Fruit fly (Drosophila melanogaster) whole organism, embryonic: Measurements from ENCODE around the gene CG9372.

ENCODE experiments used
- Aef1 ChIP-seq: fragments of 200-800 bp; sonication (Bioruptor generic); IDR thresholded peaks from 3 replicates; pipeline ENCODE4 v1.3.6; 2022; ENCODE audit warnings: missing biosample characterization, missing genetic modification characterization
- BtbVII ChIP-seq: fragments of 200-800 bp; sonication (Bioruptor generic); optimal IDR thresholded peaks from 3 replicates; lab custom pipeline; 2017; ENCODE audit warnings: missing biosample characterization, mild to moderate bottlenecking, missing genetic modification characterization
- CG12299 ChIP-seq: fragments of 200-800 bp; sonication (Bioruptor generic); optimal IDR thresholded peaks from 2 replicates; lab custom pipeline; 2018; ENCODE audit warnings: missing biosample characterization, mild to moderate bottlenecking, missing genetic modification characterization
- CG12769 ChIP-seq: fragments of 200-800 bp; sonication (Bioruptor generic); optimal IDR thresholded peaks from 2 replicates; lab custom pipeline; 2019; ENCODE audit warnings: missing biosample characterization, mild to moderate bottlenecking, missing genetic modification characterization, moderate library complexity
- CG13424 ChIP-seq: fragments of 200-800 bp; sonication (Bioruptor generic); optimal IDR thresholded peaks from 2 replicates; lab custom pipeline; 2019; ENCODE audit warnings: missing biosample characterization, mild to moderate bottlenecking, missing genetic modification characterization, moderate library complexity
- CG15601 ChIP-seq: fragments of 200-800 bp; sonication (Bioruptor generic); optimal IDR thresholded peaks from 3 replicates; lab custom pipeline; 2019; ENCODE audit warnings: missing biosample characterization, mild to moderate bottlenecking, missing genetic modification characterization, moderate library complexity
- CG17612 ChIP-seq: fragments of 200-800 bp; sonication (Bioruptor generic); IDR thresholded peaks from 2 replicates; pipeline ENCODE4 v1.3.6; 2022; ENCODE audit warnings: missing biosample characterization, missing genetic modification characterization
- CG2120 ChIP-seq: fragments of 200-800 bp; sonication (Bioruptor generic); optimal IDR thresholded peaks from 3 replicates; lab custom pipeline; 2016; ENCODE audit warnings: missing biosample characterization, missing genetic modification characterization
- CG2875 ChIP-seq: fragments of 200-800 bp; sonication (Bioruptor generic); optimal IDR thresholded peaks from 2 replicates; lab custom pipeline; 2017; ENCODE audit warnings: missing biosample characterization, mild to moderate bottlenecking, missing genetic modification characterization, missing genetic modification reagents
- CG31365 ChIP-seq: fragments of 200-800 bp; sonication (Bioruptor generic); optimal IDR thresholded peaks from 2 replicates; lab custom pipeline; 2018; ENCODE audit warnings: missing biosample characterization, mild to moderate bottlenecking, missing genetic modification characterization
- CG3995 ChIP-seq: fragments of 200-800 bp; sonication (Bioruptor generic); optimal IDR thresholded peaks from 3 replicates; lab custom pipeline; 2016; ENCODE audit warnings: missing biosample characterization, missing genetic modification characterization
- CG4730 ChIP-seq: fragments of 200-800 bp; sonication (Bioruptor generic); IDR thresholded peaks from 2 replicates; pipeline ENCODE4 v1.3.6; 2022; ENCODE audit warnings: missing biosample characterization, missing genetic modification characterization
- CG5180 ChIP-seq: fragments of 200-800 bp; sonication (Bioruptor generic); optimal IDR thresholded peaks from 3 replicates; lab custom pipeline; 2017; ENCODE audit warnings: missing biosample characterization, missing genetic modification characterization, mild to moderate bottlenecking, moderate library complexity, missing genetic modification reagents
- CG8765 ChIP-seq: fragments of 200-800 bp; sonication (Bioruptor generic); IDR thresholded peaks from 2 replicates; pipeline ENCODE4 v1.3.6; 2022; ENCODE audit warnings: missing biosample characterization, missing genetic modification characterization
- CG8924 ChIP-seq: fragments of 200-800 bp; optimal IDR thresholded peaks from 3 replicates; lab custom pipeline; 2019; ENCODE audit warnings: missing biosample characterization, mild to moderate bottlenecking, missing genetic modification characterization, moderate library complexity
- HLH54F ChIP-seq: fragments of 200-800 bp; sonication (Bioruptor generic); optimal IDR thresholded peaks from 3 replicates; lab custom pipeline; 2016; ENCODE audit warnings: missing biosample characterization, missing genetic modification characterization
- Hmr ChIP-seq: fragments of 200-800 bp; sonication (Bioruptor generic); optimal IDR thresholded peaks from 3 replicates; lab custom pipeline; 2017; ENCODE audit warnings: mild to moderate bottlenecking, missing biosample characterization, missing genetic modification reagents, missing genetic modification characterization
- Hr3 ChIP-seq: fragments of 200-800 bp; sonication (Bioruptor generic); optimal IDR thresholded peaks from 3 replicates; lab custom pipeline; 2016; ENCODE audit warnings: missing biosample characterization, missing genetic modification characterization
- Hr39 ChIP-seq: fragments of >200 bp; optimal IDR thresholded peaks from 2 replicates; lab custom pipeline; 2017
- Jarid2 ChIP-seq: fragments of 200-800 bp; sonication (Bioruptor generic); optimal IDR thresholded peaks from 3 replicates; lab custom pipeline; 2017; ENCODE audit warnings: mild to moderate bottlenecking, missing biosample characterization, missing genetic modification reagents, missing genetic modification characterization
- MBD-R2 ChIP-seq: fragments of 200-800 bp; sonication (Bioruptor generic); IDR thresholded peaks from 2 replicates; pipeline ENCODE4 v1.3.6; 2022; ENCODE audit warnings: missing biosample characterization, missing genetic modification characterization
- Mes4 ChIP-seq: fragments of 200-800 bp; sonication (Bioruptor generic); optimal IDR thresholded peaks from 2 replicates; lab custom pipeline; 2016; ENCODE audit warnings: missing biosample characterization, missing genetic modification characterization
- Myb ChIP-seq: fragments of 200-800 bp; sonication (Bioruptor generic); optimal IDR thresholded peaks from 2 replicates; lab custom pipeline; 2016; ENCODE audit warnings: missing biosample characterization, missing genetic modification characterization
- Ravus ChIP-seq: fragments of 200-800 bp; sonication (Bioruptor generic); IDR thresholded peaks from 2 replicates; pipeline ENCODE4 v1.3.6; 2022; ENCODE audit warnings: missing biosample characterization, missing genetic modification characterization
- Scr ChIP-seq: fragments of 200-800 bp; sonication (Bioruptor generic); IDR thresholded peaks from 2 replicates; pipeline ENCODE4 v1.3.6; 2022; ENCODE audit warnings: missing biosample characterization, missing genetic modification characterization; ENCODE audit not compliant: partially characterized antibody
- Taf1 ChIP-seq: fragments of 200-800 bp; sonication (Bioruptor generic); IDR thresholded peaks from 2 replicates; pipeline ENCODE4 v1.3.6; 2022; ENCODE audit warnings: missing biosample characterization, missing genetic modification characterization
- aop ChIP-seq: fragments of 200-800 bp; sonication (Bioruptor generic); IDR thresholded peaks from 2 replicates; pipeline ENCODE4 v1.3.6; 2022; ENCODE audit warnings: missing biosample characterization, missing genetic modification characterization
- chinmo ChIP-seq: fragments of 200-800 bp; sonication (Bioruptor generic); IDR thresholded peaks from 4 replicates; pipeline ENCODE4 v1.3.6; 2022; ENCODE audit warnings: missing biosample characterization, missing genetic modification characterization; ENCODE audit not compliant: partially characterized antibody
- crp ChIP-seq, 2 experiments: fragments of 200-800 bp; sonication (Bioruptor generic); optimal IDR thresholded peaks; 2 replicates in 1 of 2; 3 replicates in 1 of 2; lab custom pipeline; 2017; ENCODE audit warnings: missing biosample characterization in 2 of 2, missing genetic modification characterization in 2 of 2, mild to moderate bottlenecking in 1 of 2, moderate library complexity in 1 of 2
- en ChIP-seq: fragments of 200-800 bp; sonication (Bioruptor generic); optimal IDR thresholded peaks from 2 replicates; lab custom pipeline; 2016; ENCODE audit warnings: missing biosample characterization, missing genetic modification characterization
- eve ChIP-seq, 2 experiments: fragments of >200 bp; optimal IDR thresholded peaks; 2 replicates each; lab custom pipeline; 2017; ENCODE audit warnings: missing biosample characterization in 2 of 2, missing genetic modification characterization in 2 of 2
- fd3F ChIP-seq: fragments of 200-800 bp; sonication (Bioruptor generic); optimal IDR thresholded peaks from 2 replicates; lab custom pipeline; 2018; ENCODE audit warnings: missing biosample characterization, mild to moderate bottlenecking, missing genetic modification characterization, moderate library complexity
- grn ChIP-seq: fragments of 200-800 bp; sonication (Bioruptor generic); optimal IDR thresholded peaks from 3 replicates; lab custom pipeline; 2017; ENCODE audit warnings: missing biosample characterization, missing genetic modification characterization
- h ChIP-seq: fragments of >200 bp; optimal IDR thresholded peaks from 2 replicates; lab custom pipeline; 2017
- her ChIP-seq: fragments of 200-800 bp; sonication (Bioruptor generic); optimal IDR thresholded peaks from 2 replicates; lab custom pipeline; 2016; ENCODE audit warnings: missing biosample characterization, missing genetic modification characterization
- inv ChIP-seq: fragments of 200-800 bp; sonication (Bioruptor generic); IDR thresholded peaks from 2 replicates; pipeline ENCODE4 v1.3.6; 2022; ENCODE audit warnings: missing biosample characterization, missing genetic modification characterization; ENCODE audit not compliant: partially characterized antibody
- maf-S ChIP-seq: fragments of 200-800 bp; sonication (Bioruptor generic); optimal IDR thresholded peaks from 2 replicates; lab custom pipeline; 2016; ENCODE audit warnings: missing biosample characterization, missing genetic modification characterization
- mld ChIP-seq: fragments of 200-800 bp; sonication (Bioruptor generic); IDR thresholded peaks from 3 replicates; pipeline ENCODE4 v1.3.6; 2022; ENCODE audit warnings: missing biosample characterization, missing genetic modification characterization; ENCODE audit not compliant: partially characterized antibody
- nau ChIP-seq: fragments of 200-800 bp; sonication (Bioruptor generic); optimal IDR thresholded peaks from 3 replicates; lab custom pipeline; 2017; ENCODE audit warnings: missing biosample characterization, mild to moderate bottlenecking, missing genetic modification characterization, missing genetic modification reagents
- nom ChIP-seq: fragments of 200-800 bp; sonication (Bioruptor generic); optimal IDR thresholded peaks from 2 replicates; lab custom pipeline; 2017; ENCODE audit warnings: missing biosample characterization, missing genetic modification characterization, mild to moderate bottlenecking, moderate library complexity, missing genetic modification reagents
- oc ChIP-seq: fragments of 200-800 bp; sonication (Bioruptor generic); optimal IDR thresholded peaks from 2 replicates; lab custom pipeline; 2018; ENCODE audit warnings: missing biosample characterization, mild to moderate bottlenecking, missing genetic modification characterization, moderate library complexity
- odd ChIP-seq: fragments of 200-800 bp; sonication (Bioruptor generic); optimal IDR thresholded peaks from 2 replicates; lab custom pipeline; 2017; ENCODE audit warnings: missing biosample characterization, mild to moderate bottlenecking, missing genetic modification characterization
- phol ChIP-seq: fragments of 200-800 bp; sonication (Bioruptor generic); optimal IDR thresholded peaks from 3 replicates; lab custom pipeline; 2018; ENCODE audit warnings: missing biosample characterization, mild to moderate bottlenecking, missing genetic modification characterization, moderate library complexity
- psq ChIP-seq: fragments of 200-800 bp; sonication (Bioruptor generic); optimal IDR thresholded peaks from 2 replicates; lab custom pipeline; 2017; ENCODE audit warnings: missing biosample characterization, missing genetic modification characterization
- sens-2 ChIP-seq: fragments of 200-800 bp; sonication (Bioruptor generic); IDR thresholded peaks from 2 replicates; pipeline ENCODE4 v1.3.6; 2022; ENCODE audit warnings: missing biosample characterization, missing genetic modification characterization
- slou ChIP-seq: fragments of 200-800 bp; sonication (Bioruptor generic); optimal IDR thresholded peaks from 3 replicates; lab custom pipeline; 2016; ENCODE audit warnings: missing biosample characterization, missing genetic modification characterization
- sug ChIP-seq: fragments of 200-800 bp; optimal IDR thresholded peaks from 2 replicates; lab custom pipeline; 2019; ENCODE audit warnings: missing biosample characterization, mild to moderate bottlenecking, missing genetic modification characterization, moderate library complexity
- twi ChIP-seq: fragments of 200-800 bp; optimal IDR thresholded peaks from 2 replicates; lab custom pipeline; 2019; ENCODE audit warnings: missing biosample characterization, mild to moderate bottlenecking, missing genetic modification characterization, moderate library complexity
- unc-4 ChIP-seq: fragments of 200-800 bp; sonication (Bioruptor generic); IDR thresholded peaks from 2 replicates; pipeline ENCODE4 v1.3.6; 2022; ENCODE audit warnings: missing biosample characterization, missing genetic modification characterization; ENCODE audit not compliant: partially characterized antibody
- zfh1 ChIP-seq: fragments of 200-800 bp; sonication (Bioruptor generic); IDR thresholded peaks from 3 replicates; pipeline ENCODE4 v1.3.6; 2022; ENCODE audit warnings: missing biosample characterization, missing genetic modification characterization

CG9372 gene

DNA sequence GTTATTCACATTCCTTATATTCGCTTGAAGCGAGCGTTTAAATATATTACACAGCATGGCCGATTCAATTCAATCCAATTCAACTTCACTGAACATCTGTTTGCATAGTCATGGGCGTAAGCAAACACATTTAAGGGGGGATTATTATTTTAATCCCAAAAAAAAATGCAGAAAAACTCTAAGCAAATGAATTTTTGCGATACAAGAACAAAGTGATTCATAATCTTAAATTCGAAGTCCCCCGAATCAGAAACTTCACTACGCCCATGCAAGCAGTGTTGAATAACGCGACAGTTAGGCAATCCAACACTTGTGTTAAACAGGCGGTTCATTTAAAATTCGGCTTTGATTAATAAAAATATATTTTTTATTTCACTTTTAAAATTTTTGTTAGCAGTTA lies 15.6 kb upstream of the CG9372 start, which contains the start of gene CG14100 (continued):
- TF ChIP-seq eve (GFP tag; optimal IDR thresholded peaks at IDR 0.05; lab: Kevin White, UChicago) = peak in 1 of 2 experiments; percentile 91
- peak; percentile 100 for TF ChIP-seq CG8924 (tag; lab: Kevin White, UChicago)
- TF ChIP-seq Hr3 = peak; percentile 100
- TF ChIP-seq HLH54F (GFP tag; lab: Kevin White, UChicago) = peak; percentile 100
- peak; percentile 100 for TF ChIP-seq CG12299 (tag; lab: Kevin White, UChicago)
- peak; percentile 96 for TF ChIP-seq CG5180
- TF ChIP-seq CG13424 (tag; lab: Kevin White, UChicago) = peak; percentile 100
- TF ChIP-seq twi (tag; lab: Kevin White, UChicago) = peak; percentile 100
- peak; percentile 100 for TF ChIP-seq en (GFP tag; lab: Kevin White, UChicago)
- no peak for TF ChIP-seq nau (GFP tag; lab: Kevin White, UChicago)
- peak; percentile 94 for TF ChIP-seq CG3995 (GFP tag; lab: Kevin White, UChicago)
- TF ChIP-seq CG17612 (GFP tag; lab: Robert Waterston, UW) = peak; percentile 100
- TF ChIP-seq CG31365 (tag; lab: Kevin White, UChicago) = peak; percentile 97
- TF ChIP-seq fd3F (GFP tag; lab: Kevin White, UChicago) = peak; percentile 100
- no peak for TF ChIP-seq chinmo (GFP tag; lab: Robert Waterston, UW)
- peak; percentile 100 for TF ChIP-seq CG4730
- peak; percentile 100 for TF ChIP-seq CG2875 (GFP tag; lab: Kevin White, UChicago)
- TF ChIP-seq psq (GFP tag; lab: Kevin White, UChicago) = peak; percentile 100
- TF ChIP-seq Jarid2 = peak; percentile 99
- TF ChIP-seq Hmr (GFP tag; lab: Kevin White, UChicago) = peak; percentile 100
- TF ChIP-seq sug (tag; lab: Kevin White, UChicago) = peak; percentile 100
- TF ChIP-seq oc (tag; lab: Kevin White, UChicago) = peak; percentile 100
- peak; percentile 100 for TF ChIP-seq CG8765
- 0 out of 2 replicates have a peak, but pooled peaks have one; percentile 25 for TF ChIP-seq Scr (GFP tag; lab: Robert Waterston, UW)
- TF ChIP-seq MBD-R2 (GFP tag; lab: Robert Waterston, UW) = peak; percentile 100
- TF ChIP-seq Hr39 (lab: Kevin White, UChicago) = no peak
- TF ChIP-seq Mes4 = peak; percentile 100
- no peak for TF ChIP-seq h (lab: Kevin White, UChicago)
- peak; percentile 100 for TF ChIP-seq CG15601 (tag; lab: Kevin White, UChicago)
- TF ChIP-seq crp (GFP tag; optimal IDR thresholded peaks at IDR 0.05; lab: Kevin White, UChicago) = peak; percentile 94 to 95
- peak; percentile 39; the same call in 1 of the 2 replicates for TF ChIP-seq inv
- no peak for TF ChIP-seq mld (GFP tag; lab: Robert Waterston, UW)
- TF ChIP-seq CG12769 = peak; percentile 100
- TF ChIP-seq Taf1 (GFP tag; lab: Robert Waterston, UW) = peak; percentile 100
- peak; percentile 100 for TF ChIP-seq CG2120 (GFP tag; lab: Kevin White, UChicago)
- TF ChIP-seq Myb (GFP tag; lab: Kevin White, UChicago) = peak; percentile 99
- peak; percentile 100 for TF ChIP-seq nom (GFP tag; lab: Kevin White, UChicago)
- TF ChIP-seq Aef1 (GFP tag; lab: Robert Waterston, UW) = peak; percentile 100
- TF ChIP-seq phol (tag; lab: Kevin White, UChicago) = peak; percentile 100
- TF ChIP-seq maf-S (GFP tag; lab: Kevin White, UChicago) = peak; percentile 100
- TF ChIP-seq unc-4 (GFP tag; lab: Robert Waterston, UW) = 0 out of 2 replicates have a peak, but pooled peaks have one; percentile 16
- TF ChIP-seq grn (GFP tag; lab: Kevin White, UChicago) = peak; percentile 99
- TF ChIP-seq zfh1 (GFP tag; lab: Robert Waterston, UW) = peak; percentile 100
- peak; percentile 100 for TF ChIP-seq odd (GFP tag; lab: Kevin White, UChicago)
- peak; percentile 99 for TF ChIP-seq her
- peak; percentile 100 for TF ChIP-seq sens-2 (GFP tag; lab: Robert Waterston, UW)
- peak; percentile 100 for TF ChIP-seq BtbVII (GFP tag; lab: Kevin White, UChicago)
- peak; percentile 100 for TF ChIP-seq Ravus (GFP tag; lab: Robert Waterston, UW)
- TF ChIP-seq slou (GFP tag; lab: Kevin White, UChicago) = peak; percentile 100
- peak; percentile 100 for TF ChIP-seq aop
